Worm (Caenorhabditis elegans) whole organism, L4/young adult: Measurements from ENCODE around the gene scl-9.

ENCODE experiments used
- W03F9.2 ChIP-seq: fragments of 150-350 bp; optimal IDR thresholded peaks from 2 replicates; lab custom pipeline; 2014; ENCODE audit warnings: missing biosample characterization, missing genetic modification characterization
- dao-5 ChIP-seq: sonication (generic microtip); optimal IDR thresholded peaks from 2 replicates; lab custom pipeline; 2016; ENCODE audit warnings: missing genotype, missing genetic modification characterization, moderate library complexity, missing compliant biosample characterization
- him-1 ChIP-seq: sonication (generic microtip); optimal IDR thresholded peaks from 2 replicates; lab custom pipeline; 2016; ENCODE audit warnings: missing genotype, missing genetic modification reagents, missing genetic modification characterization, missing compliant biosample characterization

The scl-9 gene

ce11 chrIV:13046848-13047247, at the start of gene scl-9:
Gene scl-9, plus strand, starts transcription at chrIV:13047148.
- TF ChIP-seq him-1 (tag; lab: Kevin White, UChicago) (no peak), dao-5 (no peak), W03F9.2 (no peak)

ce11 chrIV:12997560-12997959, 49.4 kb upstream of the scl-9 start:
- no peak for TF ChIP-seq dao-5

- TF ChIP-seq dao-5 (no peak), W03F9.2 (no peak)
Measured at ce11 chrIV:12999087-12999486, 47.9 kb upstream of the scl-9 start.

- TF ChIP-seq W03F9.2: no peak
- TF ChIP-seq dao-5: no peak
- no peak for TF ChIP-seq him-1 (tag; lab: Kevin White, UChicago)
Measured at ce11 chrIV:13008405-13009208, 38.3 kb upstream of the scl-9 start, which contains the start of gene mbk-2. Gene mbk-2, plus strand, starts transcription at chrIV:13009158.

- no peak for TF ChIP-seq dao-5
- no peak for TF ChIP-seq W03F9.2
- no peak for TF ChIP-seq him-1 (tag; lab: Kevin White, UChicago)
Measured at ce11 chrIV:13009507-13009906, 37.4 kb upstream of the scl-9 start.

ce11 chrIV:13013231-13013630, 33.7 kb upstream of the scl-9 start:
- no peak for TF ChIP-seq dao-5
- TF ChIP-seq him-1 (tag; lab: Kevin White, UChicago): no peak
- no peak for TF ChIP-seq W03F9.2

- TF ChIP-seq W03F9.2 (no peak), dao-5 (no peak), him-1 (tag; lab: Kevin White, UChicago) (no peak)
Measured at ce11 chrIV:13013711-13014341, 33.1 kb upstream of the scl-9 start.

- no peak for TF ChIP-seq W03F9.2
- peak; percentile 10 for TF ChIP-seq him-1 (tag; lab: Kevin White, UChicago)
Measured at ce11 chrIV:13015801-13016404, 31.0 kb upstream of the scl-9 start.

- no peak for TF ChIP-seq him-1 (tag; lab: Kevin White, UChicago)
- TF ChIP-seq dao-5: no peak
- no peak for TF ChIP-seq W03F9.2
Measured at ce11 chrIV:13016820-13017219, 30.1 kb upstream of the scl-9 start.

- TF ChIP-seq W03F9.2: no peak
- no peak for TF ChIP-seq him-1 (tag; lab: Kevin White, UChicago)
- no peak for TF ChIP-seq dao-5
Measured at ce11 chrIV:13021006-13021405, 25.9 kb upstream of the scl-9 start.

ce11 chrIV:13022892-13023291, 24.1 kb upstream of the scl-9 start:
- TF ChIP-seq him-1 (tag; lab: Kevin White, UChicago) (no peak), dao-5 (no peak), W03F9.2 (no peak)

ce11 chrIV:13025853-13026343, 21.1 kb upstream of the scl-9 start:
- TF ChIP-seq him-1 (tag; lab: Kevin White, UChicago): peak; percentile 49
- TF ChIP-seq W03F9.2: no peak

- TF ChIP-seq W03F9.2 (no peak), him-1 (tag; lab: Kevin White, UChicago) (no peak), dao-5 (no peak)
Measured at ce11 chrIV:13026762-13027161, 20.2 kb upstream of the scl-9 start.

- TF ChIP-seq dao-5 (no peak), W03F9.2 (no peak), him-1 (tag; lab: Kevin White, UChicago) (no peak)
Measured at ce11 chrIV:13027801-13028641, 18.9 kb upstream of the scl-9 start.
